Fruit fly (Drosophila melanogaster) whole organism, embryonic: ENCODE results near the gene SPoCk.
A peak's percentile ranks its signal among the peaks of the same experiment; 100 is the strongest.

Source experiments
- Bteb2 ChIP-seq: fragments of 200-800 bp; sonication (Bioruptor generic); optimal IDR thresholded peaks from 2 replicates; lab custom pipeline; 2016; ENCODE audit warnings: missing biosample characterization, missing genetic modification characterization
- CG10147 ChIP-seq: fragments of 200-800 bp; sonication (Bioruptor generic); optimal IDR thresholded peaks from 2 replicates; lab custom pipeline; 2019; ENCODE audit warnings: missing biosample characterization, mild to moderate bottlenecking, missing genetic modification characterization, moderate library complexity
- CG10209 ChIP-seq: fragments of 200-800 bp; sonication (Bioruptor generic); optimal IDR thresholded peaks from 3 replicates; lab custom pipeline; 2017; ENCODE audit warnings: missing biosample characterization, mild to moderate bottlenecking, missing genetic modification characterization, missing genetic modification reagents
- CG12299 ChIP-seq: fragments of 200-800 bp; sonication (Bioruptor generic); optimal IDR thresholded peaks from 2 replicates; lab custom pipeline; 2018; ENCODE audit warnings: missing biosample characterization, mild to moderate bottlenecking, missing genetic modification characterization
- CG12744 ChIP-seq: fragments of 200-800 bp; sonication (Bioruptor generic); optimal IDR thresholded peaks from 2 replicates; lab custom pipeline; 2016; ENCODE audit warnings: missing biosample characterization, missing genetic modification characterization
- CG15479 ChIP-seq: fragments of 200-800 bp; sonication (Bioruptor generic); optimal IDR thresholded peaks from 3 replicates; lab custom pipeline; 2019; ENCODE audit warnings: missing biosample characterization, mild to moderate bottlenecking, missing genetic modification characterization, moderate library complexity
- CG15514 ChIP-seq: fragments of 200-800 bp; sonication (Bioruptor generic); optimal IDR thresholded peaks from 3 replicates; lab custom pipeline; 2017; ENCODE audit warnings: missing biosample characterization, missing genetic modification characterization, mild to moderate bottlenecking, moderate library complexity, missing genetic modification reagents
- CG1603 ChIP-seq: fragments of 200-800 bp; sonication (Bioruptor generic); optimal IDR thresholded peaks from 2 replicates; lab custom pipeline; 2019; ENCODE audit warnings: missing biosample characterization, mild to moderate bottlenecking, missing genetic modification characterization, moderate library complexity
- CG1647 ChIP-seq: fragments of 200-800 bp; sonication (Bioruptor generic); optimal IDR thresholded peaks from 3 replicates; lab custom pipeline; 2016; ENCODE audit warnings: missing biosample characterization, missing genetic modification characterization
- CG16815 ChIP-seq: fragments of 200-800 bp; sonication (Bioruptor generic); optimal IDR thresholded peaks from 3 replicates; lab custom pipeline; 2017; ENCODE audit warnings: missing biosample characterization, mild to moderate bottlenecking, missing genetic modification characterization
- CG17912 ChIP-seq: fragments of 200-800 bp; sonication (Bioruptor generic); optimal IDR thresholded peaks from 2 replicates; lab custom pipeline; 2018; ENCODE audit warnings: missing biosample characterization, mild to moderate bottlenecking, missing genetic modification characterization
- CG2116 ChIP-seq: fragments of 200-800 bp; sonication (Bioruptor generic); optimal IDR thresholded peaks from 3 replicates; lab custom pipeline; 2018; ENCODE audit warnings: missing biosample characterization, mild to moderate bottlenecking, missing genetic modification characterization
- CG33557 ChIP-seq: fragments of 200-800 bp; sonication (Bioruptor generic); optimal IDR thresholded peaks from 2 replicates; lab custom pipeline; 2019; ENCODE audit warnings: missing biosample characterization, mild to moderate bottlenecking, missing genetic modification characterization, moderate library complexity
- CG4328 ChIP-seq: fragments of 200-800 bp; sonication (Bioruptor generic); optimal IDR thresholded peaks from 3 replicates; lab custom pipeline; 2017; ENCODE audit warnings: missing biosample characterization, missing genetic modification reagents, missing genetic modification characterization
- CG4360 ChIP-seq: fragments of 200-800 bp; sonication (Bioruptor generic); IDR thresholded peaks from 2 replicates; pipeline ENCODE4 v1.3.6; 2022; ENCODE audit warnings: missing biosample characterization, missing genetic modification characterization
- CG8290 ChIP-seq, 3 experiments: fragments of 200-800 bp; sonication (Bioruptor generic); optimal IDR thresholded peaks; 2 replicates each; lab custom pipeline; 2016 to 2019; ENCODE audit warnings: missing biosample characterization in 3 of 3, missing genetic modification characterization in 3 of 3, mild to moderate bottlenecking in 2 of 3, moderate library complexity in 1 of 3
- CG8388 ChIP-seq: fragments of 200-800 bp; sonication (Bioruptor generic); optimal IDR thresholded peaks from 2 replicates; lab custom pipeline; 2019; ENCODE audit warnings: missing biosample characterization, mild to moderate bottlenecking, missing genetic modification characterization, moderate library complexity
- CG9437 ChIP-seq: fragments of 200-800 bp; sonication (Bioruptor generic); optimal IDR thresholded peaks from 2 replicates; lab custom pipeline; 2018; ENCODE audit warnings: missing biosample characterization, mild to moderate bottlenecking, missing genetic modification characterization
- CG9797 ChIP-seq: fragments of 200-800 bp; sonication (Bioruptor generic); optimal IDR thresholded peaks from 3 replicates; lab custom pipeline; 2018; ENCODE audit warnings: missing biosample characterization, mild to moderate bottlenecking, missing genetic modification characterization
- Chrac-16 ChIP-seq: fragments of 200-800 bp; sonication (Bioruptor generic); optimal IDR thresholded peaks from 3 replicates; lab custom pipeline; 2016; ENCODE audit warnings: missing biosample characterization, missing genetic modification characterization
- CkIIα-i1 ChIP-seq: fragments of 200-800 bp; sonication (Bioruptor generic); IDR thresholded peaks from 2 replicates; pipeline ENCODE4 v1.3.6; 2022; ENCODE audit warnings: missing biosample characterization, missing genetic modification characterization
- Dbx ChIP-seq: fragments of 200-800 bp; sonication (Bioruptor generic); IDR thresholded peaks from 3 replicates; pipeline ENCODE4 v1.3.6; 2022; ENCODE audit warnings: missing biosample characterization, missing genetic modification characterization
- Eip74EF ChIP-seq, 2 experiments: fragments of 200-800 bp in 1 of 2; fragments of >200 bp in 1 of 2; sonication (Bioruptor generic) in 1 of 2; optimal IDR thresholded peaks; 2 replicates each; lab custom pipeline; 2017 to 2019; ENCODE audit warnings: missing biosample characterization in 2 of 2, missing genetic modification characterization in 2 of 2, mild to moderate bottlenecking in 1 of 2, moderate library complexity in 1 of 2
- Elba2 ChIP-seq: fragments of 200-800 bp; sonication (Bioruptor generic); optimal IDR thresholded peaks from 3 replicates; lab custom pipeline; 2016; ENCODE audit warnings: missing biosample characterization, missing genetic modification characterization
- HLH4C ChIP-seq: fragments of 200-800 bp; sonication (Bioruptor generic); IDR thresholded peaks from 3 replicates; pipeline ENCODE4 v1.3.6; 2022; ENCODE audit warnings: missing biosample characterization, missing genetic modification characterization; ENCODE audit not compliant: partially characterized antibody
- Hey ChIP-seq: fragments of 200-800 bp; sonication (Bioruptor generic); optimal IDR thresholded peaks from 3 replicates; lab custom pipeline; 2018; ENCODE audit warnings: missing biosample characterization, mild to moderate bottlenecking, missing genetic modification characterization
- Hmx ChIP-seq: fragments of 200-800 bp; sonication (Bioruptor generic); optimal IDR thresholded peaks from 2 replicates; lab custom pipeline; 2016; ENCODE audit warnings: missing biosample characterization, missing genetic modification characterization
- Hsf ChIP-seq: fragments of 200-800 bp; sonication (Bioruptor generic); optimal IDR thresholded peaks from 3 replicates; lab custom pipeline; 2016; ENCODE audit warnings: missing biosample characterization, missing genetic modification characterization
- NC2α ChIP-seq: fragments of 200-800 bp; sonication (Bioruptor generic); optimal IDR thresholded peaks from 2 replicates; lab custom pipeline; 2016; ENCODE audit warnings: missing biosample characterization, missing genetic modification characterization
- Nf-YB ChIP-seq: fragments of 200-800 bp; sonication (Bioruptor generic); optimal IDR thresholded peaks from 3 replicates; lab custom pipeline; 2019; ENCODE audit warnings: missing biosample characterization, mild to moderate bottlenecking, missing genetic modification characterization, moderate library complexity
- Sox100B ChIP-seq: fragments of 200-800 bp; sonication (Bioruptor generic); optimal IDR thresholded peaks from 3 replicates; lab custom pipeline; 2018; ENCODE audit warnings: missing biosample characterization, mild to moderate bottlenecking, missing genetic modification characterization
- Spps ChIP-seq: fragments of 200-800 bp; sonication (Bioruptor generic); optimal IDR thresholded peaks from 2 replicates; lab custom pipeline; 2018; ENCODE audit warnings: missing biosample characterization, mild to moderate bottlenecking, missing genetic modification characterization
- Xrp1 ChIP-seq: fragments of 200-800 bp; sonication (Bioruptor generic); IDR thresholded peaks from 2 replicates; pipeline ENCODE4 v1.3.6; 2022; ENCODE audit warnings: missing biosample characterization, missing genetic modification characterization
- az2 ChIP-seq: fragments of 200-800 bp; sonication (Bioruptor generic); optimal IDR thresholded peaks from 3 replicates; lab custom pipeline; 2016; ENCODE audit warnings: missing biosample characterization, missing genetic modification characterization
- cas ChIP-seq: fragments of 200-800 bp; sonication (Bioruptor generic); IDR thresholded peaks from 2 replicates; pipeline ENCODE4 v1.3.6; 2022; ENCODE audit warnings: missing biosample characterization, missing genetic modification characterization
- croc ChIP-seq: fragments of 200-800 bp; sonication (Bioruptor generic); conservative IDR thresholded peaks from 3 replicates; pipeline ENCODE4 v1.3.6; 2022; ENCODE audit warnings: missing biosample characterization, missing genetic modification characterization
- disco-r ChIP-seq: fragments of 200-800 bp; sonication (Bioruptor generic); optimal IDR thresholded peaks from 2 replicates; lab custom pipeline; 2016; ENCODE audit warnings: missing biosample characterization, missing genetic modification characterization
- insv ChIP-seq, 2 experiments: fragments of 200-800 bp; sonication (Bioruptor generic); optimal IDR thresholded peaks; 3 replicates each; lab custom pipeline; 2016 to 2018; ENCODE audit warnings: missing biosample characterization in 2 of 2, missing genetic modification characterization in 2 of 2
- klu ChIP-seq: fragments of 200-800 bp; sonication (Bioruptor generic); IDR thresholded peaks from 2 replicates; pipeline ENCODE4 v1.3.6; 2022; ENCODE audit warnings: missing biosample characterization, missing genetic modification characterization
- lola ChIP-seq, 3 experiments: fragments of >200 bp in 2 of 3; fragments of 200-800 bp in 1 of 3; sonication (Bioruptor generic) in 1 of 3; optimal IDR thresholded peaks; 2 replicates each; lab custom pipeline; 2017 to 2019; ENCODE audit warnings: missing biosample characterization in 3 of 3, missing genetic modification characterization in 3 of 3, mild to moderate bottlenecking in 1 of 3, moderate library complexity in 1 of 3
- nom ChIP-seq: fragments of 200-800 bp; sonication (Bioruptor generic); optimal IDR thresholded peaks from 2 replicates; lab custom pipeline; 2017; ENCODE audit warnings: missing biosample characterization, missing genetic modification characterization, mild to moderate bottlenecking, moderate library complexity, missing genetic modification reagents
- odd ChIP-seq: fragments of 200-800 bp; sonication (Bioruptor generic); optimal IDR thresholded peaks from 2 replicates; lab custom pipeline; 2017; ENCODE audit warnings: missing biosample characterization, mild to moderate bottlenecking, missing genetic modification characterization
- pum ChIP-seq: fragments of 200-800 bp; sonication (Bioruptor generic); optimal IDR thresholded peaks from 2 replicates; lab custom pipeline; 2016; ENCODE audit warnings: missing biosample characterization, missing genetic modification characterization
- salm ChIP-seq: fragments of 200-800 bp; sonication (Bioruptor generic); optimal IDR thresholded peaks from 2 replicates; lab custom pipeline; 2018; ENCODE audit warnings: missing biosample characterization, mild to moderate bottlenecking, missing genetic modification characterization
- tgo ChIP-seq: fragments of 200-800 bp; sonication (Bioruptor generic); IDR thresholded peaks from 3 replicates; pipeline ENCODE4 v1.3.6; 2022; ENCODE audit warnings: missing biosample characterization, missing genetic modification characterization
- tin ChIP-seq: fragments of 200-800 bp; sonication (Bioruptor generic); optimal IDR thresholded peaks from 3 replicates; lab custom pipeline; 2016; ENCODE audit warnings: missing biosample characterization, missing genetic modification characterization
- wek ChIP-seq: fragments of 200-800 bp; sonication (Bioruptor generic); optimal IDR thresholded peaks from 3 replicates; lab custom pipeline; 2018; ENCODE audit warnings: missing biosample characterization, mild to moderate bottlenecking, missing genetic modification characterization, moderate library complexity
- zen ChIP-seq: fragments of 200-800 bp; sonication (Bioruptor generic); optimal IDR thresholded peaks from 3 replicates; lab custom pipeline; 2018; ENCODE audit warnings: missing biosample characterization, mild to moderate bottlenecking, missing genetic modification characterization, moderate library complexity

SPoCk gene

dm6 chr3L:22835144-22835964, 86.1 kb downstream of the SPoCk start, which contains the start of gene jim (continued):
- TF ChIP-seq tgo (GFP tag; lab: Robert Waterston, UW) (no peak), Hsf (GFP tag; lab: Kevin White, UChicago) (no peak), Spps (no peak), Elba2 (no peak), pum (GFP tag; lab: Kevin White, UChicago) (no peak), CG8388 (GFP tag; lab: Kevin White, UChicago) (no peak), Eip74EF (GFP tag; optimal IDR thresholded peaks at IDR 0.05; lab: Kevin White, UChicago) (no peak), Chrac-16 (GFP tag; lab: Kevin White, UChicago) (no peak), CG10209 (GFP tag; lab: Kevin White, UChicago) (no peak), CkIIα-i1 (no peak), salm (tag; lab: Kevin White, UChicago) (no peak), disco-r (GFP tag; lab: Kevin White, UChicago) (peak; percentile 22), Xrp1 (no peak), CG4328 (GFP tag; lab: Kevin White, UChicago) (no peak), CG9797 (GFP tag; lab: Kevin White, UChicago) (no peak), insv (GFP tag; optimal IDR thresholded peaks at IDR 0.05; lab: Kevin White, UChicago) (no peak), CG1647 (no peak), HLH4C (GFP tag; lab: Robert Waterston, UW) (0 out of 3 replicates have a peak, but pooled peaks have one; percentile 49), zen (no peak), CG10147 (GFP tag; lab: Kevin White, UChicago) (no peak), klu (no peak), Hey (tag; lab: Kevin White, UChicago) (no peak), CG17912 (GFP tag; lab: Kevin White, UChicago) (no peak), CG12744 (GFP tag; lab: Kevin White, UChicago) (no peak), az2 (GFP tag; lab: Kevin White, UChicago) (no peak), CG1603 (tag; lab: Kevin White, UChicago) (no peak), CG2116 (no peak), Sox100B (GFP tag; lab: Kevin White, UChicago) (no peak), nom (GFP tag; lab: Kevin White, UChicago) (peak; percentile 79), Hmx (GFP tag; lab: Kevin White, UChicago) (no peak), CG12299 (tag; lab: Kevin White, UChicago) (peak; percentile 12), cas (GFP tag; lab: Robert Waterston, UW) (no peak), wek (no peak), CG16815 (GFP tag; lab: Kevin White, UChicago) (no peak), CG33557 (GFP tag; lab: Kevin White, UChicago) (no peak), CG4360 (no peak; the same call in 1 of the 2 replicates), CG9437 (GFP tag; lab: Kevin White, UChicago) (no peak), CG8290 (GFP tag; optimal IDR thresholded peaks at IDR 0.05; lab: Kevin White, UChicago) (no peak), CG8290 (tag; optimal IDR thresholded peaks at IDR 0.05; lab: Kevin White, UChicago) (peak in 1 of 2 experiments; percentile 37), NC2α (GFP tag; lab: Kevin White, UChicago) (no peak), lola (GFP tag; optimal IDR thresholded peaks at IDR 0.05; lab: Kevin White, UChicago) (no peak), Bteb2 (GFP tag; lab: Kevin White, UChicago) (no peak), Nf-YB (no peak), tin (GFP tag; lab: Kevin White, UChicago) (no peak), CG15479 (GFP tag; lab: Kevin White, UChicago) (no peak), croc (GFP tag; lab: Robert Waterston, UW) (no peak), odd (no peak), Dbx (GFP tag; lab: Robert Waterston, UW) (no peak; the same call in 2 of the 3 replicates), CG15514 (GFP tag; lab: Kevin White, UChicago) (peak; percentile 25)
